Fruit fly (Drosophila melanogaster) whole organism, wandering third instar larva: Measurements from ENCODE around the gene H2.0.

Experiments used
- Abd-B ChIP-seq: fragments of >200 bp; optimal IDR thresholded peaks from 2 replicates; lab custom pipeline; 2017; ENCODE audit warnings: missing biosample characterization, missing genetic modification characterization
- CG32264 ChIP-seq: fragments of 200-800 bp; sonication (Bioruptor generic); optimal IDR thresholded peaks from 2 replicates; lab custom pipeline; 2016; ENCODE audit warnings: missing biosample characterization, missing genetic modification characterization
- CG9705 ChIP-seq: fragments of 200-800 bp; sonication (Bioruptor generic); optimal IDR thresholded peaks from 2 replicates; lab custom pipeline; 2018; ENCODE audit warnings: missing biosample characterization, mild to moderate bottlenecking, missing genetic modification characterization
- CrebA ChIP-seq: fragments of 200-800 bp; sonication (Bioruptor generic); optimal IDR thresholded peaks from 2 replicates; lab custom pipeline; 2016; ENCODE audit warnings: missing biosample characterization, mild to moderate bottlenecking, missing genetic modification characterization, borderline replicate concordance
- Dfd ChIP-seq: fragments of >200 bp; optimal IDR thresholded peaks from 2 replicates; lab custom pipeline; 2017; ENCODE audit warnings: missing biosample characterization, missing genetic modification characterization
- Dif ChIP-seq: fragments of 200-275, 200-300 bp; sonication (Bioruptor generic); optimal IDR thresholded peaks from 2 replicates; lab custom pipeline; 2018; ENCODE audit warnings: missing biosample characterization, missing genetic modification characterization; ENCODE audit not compliant: partially characterized antibody
- GATAd ChIP-seq: sonication (Bioruptor generic); optimal IDR thresholded peaks from 2 replicates; lab custom pipeline; 2016; ENCODE audit warnings: missing biosample characterization, missing genetic modification characterization
- HLH106 ChIP-seq: fragments of 200-800 bp; optimal IDR thresholded peaks from 3 replicates; lab custom pipeline; 2019; ENCODE audit warnings: missing biosample characterization, mild to moderate bottlenecking, missing genetic modification characterization, moderate library complexity
- Hnf4 ChIP-seq: fragments of 200-800 bp; sonication (Bioruptor generic); optimal IDR thresholded peaks from 2 replicates; lab custom pipeline; 2016; ENCODE audit warnings: missing biosample characterization, mild to moderate bottlenecking, missing genetic modification characterization
- Hr78 ChIP-seq: fragments of >200 bp; optimal IDR thresholded peaks from 2 replicates; lab custom pipeline; 2017; ENCODE audit warnings: missing biosample characterization, missing genetic modification characterization
- Hr83 ChIP-seq: fragments of 200-300 bp; sonication (Bioruptor generic); optimal IDR thresholded peaks from 2 replicates; lab custom pipeline; 2016; ENCODE audit warnings: missing biosample characterization, mild to moderate bottlenecking, missing genetic modification characterization, moderate library complexity; ENCODE audit not compliant: poor library complexity, severe bottlenecking
- Jra ChIP-seq: sonication (Bioruptor generic); optimal IDR thresholded peaks from 2 replicates; lab custom pipeline; 2016; ENCODE audit warnings: missing biosample characterization, missing genetic modification characterization
- Mio ChIP-seq: sonication (Bioruptor generic); optimal IDR thresholded peaks from 2 replicates; lab custom pipeline; 2016; ENCODE audit warnings: missing biosample characterization, missing genetic modification characterization
- N ChIP-seq: fragments of >200 bp; optimal IDR thresholded peaks from 2 replicates; lab custom pipeline; 2018; ENCODE audit warnings: missing biosample characterization, missing external identifiers, missing genetic modification characterization
- OdsH ChIP-seq: fragments of 200-800 bp; sonication (Bioruptor generic); optimal IDR thresholded peaks from 2 replicates; lab custom pipeline; 2016; ENCODE audit warnings: missing biosample characterization, mild to moderate bottlenecking, missing genetic modification characterization
- Rel ChIP-seq, 2 experiments: fragments of 200-800 bp; sonication (Bioruptor generic) in 1 of 2; optimal IDR thresholded peaks; 2 replicates in 1 of 2; 3 replicates in 1 of 2; lab custom pipeline; 2016 to 2019; ENCODE audit warnings: mild to moderate bottlenecking in 2 of 2, missing biosample characterization in 2 of 2, missing genetic modification characterization in 2 of 2, moderate library complexity in 1 of 2
- Sp1 ChIP-seq: fragments of 200-800 bp; sonication (Bioruptor generic); optimal IDR thresholded peaks from 3 replicates; lab custom pipeline; 2019; ENCODE audit warnings: missing biosample characterization, mild to moderate bottlenecking, missing genetic modification characterization, moderate library complexity
- Vsx2 ChIP-seq: fragments of 200-300, 225-300 bp; sonication (Bioruptor generic); optimal IDR thresholded peaks from 2 replicates; lab custom pipeline; 2018; ENCODE audit warnings: missing biosample characterization, missing genetic modification characterization; ENCODE audit not compliant: partially characterized antibody
- br ChIP-seq: fragments of 200-800 bp; sonication (Bioruptor generic); optimal IDR thresholded peaks from 2 replicates; lab custom pipeline; 2016; ENCODE audit warnings: missing biosample characterization, missing genetic modification characterization
- dl ChIP-seq, 2 experiments: fragments of 175-275, 200-275 bp in 1 of 2; fragments of 200-275 bp in 1 of 2; sonication (Bioruptor generic); optimal IDR thresholded peaks; lab custom pipeline; 2018; ENCODE audit warnings: mild to moderate bottlenecking in 2 of 2, missing biosample characterization in 2 of 2, missing genetic modification characterization in 2 of 2, moderate library complexity in 2 of 2; ENCODE audit not compliant: partially characterized antibody in 2 of 2, insufficient read depth in 1 of 2
- dmrt93B ChIP-seq: fragments of 200-800 bp; sonication (Bioruptor generic); optimal IDR thresholded peaks from 2 replicates; lab custom pipeline; 2018; ENCODE audit warnings: missing biosample characterization, mild to moderate bottlenecking, missing genetic modification characterization
- dsf ChIP-seq: sonication (Bioruptor generic); optimal IDR thresholded peaks from 2 replicates; lab custom pipeline; 2016; ENCODE audit warnings: missing biosample characterization, missing genetic modification characterization, borderline replicate concordance
- ey ChIP-seq: fragments of 200-800 bp; sonication (Bioruptor generic); optimal IDR thresholded peaks from 2 replicates; lab custom pipeline; 2016; ENCODE audit warnings: missing biosample characterization, missing genetic modification characterization
- foxo ChIP-seq, 2 experiments: fragments of 200-800 bp; sonication (Bioruptor generic); optimal IDR thresholded peaks; 2 replicates in 1 of 2; 3 replicates in 1 of 2; lab custom pipeline; 2016 to 2017; ENCODE audit warnings: missing biosample characterization in 2 of 2, missing genetic modification characterization in 2 of 2
- fru ChIP-seq: fragments of 200-800 bp; sonication (Bioruptor generic); optimal IDR thresholded peaks from 3 replicates; lab custom pipeline; 2016; ENCODE audit warnings: missing biosample characterization, mild to moderate bottlenecking, missing genetic modification characterization
- h ChIP-seq: fragments of 200-800 bp; sonication (Bioruptor generic); optimal IDR thresholded peaks from 3 replicates; lab custom pipeline; 2016; ENCODE audit warnings: missing biosample characterization, mild to moderate bottlenecking, missing genetic modification characterization
- jim ChIP-seq: fragments of 175-275, 200-325 bp; sonication (Bioruptor generic); optimal IDR thresholded peaks from 2 replicates; lab custom pipeline; 2016; ENCODE audit warnings: missing biosample characterization, mild to moderate bottlenecking, missing genetic modification characterization
- lola ChIP-seq: fragments of >200 bp; optimal IDR thresholded peaks from 2 replicates; lab custom pipeline; 2017; ENCODE audit warnings: missing biosample characterization, missing genetic modification characterization
- pan ChIP-seq: fragments of >200 bp; optimal IDR thresholded peaks from 2 replicates; lab custom pipeline; 2017
- psq ChIP-seq: fragments of 200-800 bp; sonication (Bioruptor generic); optimal IDR thresholded peaks from 3 replicates; lab custom pipeline; 2017; ENCODE audit warnings: missing biosample characterization, mild to moderate bottlenecking, missing genetic modification characterization, moderate library complexity
- rgr ChIP-seq: fragments of 200-800 bp; sonication (Bioruptor generic); optimal IDR thresholded peaks from 3 replicates; lab custom pipeline; 2016; ENCODE audit warnings: missing biosample characterization, mild to moderate bottlenecking, missing genetic modification characterization
- sage ChIP-seq: fragments of 200-800 bp; sonication (Bioruptor generic); optimal IDR thresholded peaks from 2 replicates; lab custom pipeline; 2016; ENCODE audit warnings: missing biosample characterization, mild to moderate bottlenecking, missing genetic modification characterization
- sv ChIP-seq: fragments of 200-800 bp; sonication (Bioruptor generic); optimal IDR thresholded peaks from 3 replicates; lab custom pipeline; 2016; ENCODE audit warnings: missing biosample characterization, missing genetic modification characterization
- tai ChIP-seq: sonication (Bioruptor generic); optimal IDR thresholded peaks from 2 replicates; lab custom pipeline; 2016; ENCODE audit warnings: missing biosample characterization, missing genetic modification characterization
- usp ChIP-seq: fragments of >200 bp; optimal IDR thresholded peaks from 2 replicates; lab custom pipeline; 2017; ENCODE audit warnings: missing biosample characterization, missing genetic modification characterization
- woc ChIP-seq: sonication (Bioruptor generic); optimal IDR thresholded peaks from 2 replicates; lab custom pipeline; 2016; ENCODE audit warnings: missing biosample characterization, mild to moderate bottlenecking, missing genetic modification characterization

The H2.0 gene

dm6 chr2L:6019352-6020131 lies at the start of gene H2.0:
TSS of gene H2.0 (minus strand) at chr2L:6019402.
- TF ChIP-seq Hnf4 (GFP tag; lab: Kevin White, UChicago) (no peak), Jra (no peak), Rel (GFP tag; optimal IDR thresholded peaks at IDR 0.05; lab: Kevin White, UChicago) (no peak), Rel (tag; optimal IDR thresholded peaks at IDR 0.05; lab: Kevin White, UChicago) (no peak), jim (GFP tag; lab: Kevin White, UChicago) (no peak), Sp1 (GFP tag; lab: Kevin White, UChicago) (peak; percentile 61), fru (GFP tag; lab: Kevin White, UChicago) (peak; percentile 52), Dif (GFP tag; lab: Kevin White, UChicago) (peak; percentile 39), dmrt93B (GFP tag; lab: Kevin White, UChicago) (peak; percentile 26), rgr (GFP tag; lab: Kevin White, UChicago) (peak; percentile 36), Dfd (GFP tag; lab: Kevin White, UChicago) (no peak), Hr83 (no peak), psq (GFP tag; lab: Kevin White, UChicago) (peak; percentile 25), OdsH (peak; percentile 56), h (GFP tag; lab: Kevin White, UChicago) (peak; percentile 72), Hr78 (GFP tag; lab: Kevin White, UChicago) (no peak), ey (GFP tag; lab: Kevin White, UChicago) (peak; percentile 47), woc (GFP tag; lab: Kevin White, UChicago) (peak; percentile 48), br (GFP tag; lab: Kevin White, UChicago) (peak; percentile 52), Vsx2 (GFP tag; lab: Kevin White, UChicago) (no peak), HLH106 (tag; lab: Kevin White, UChicago) (peak; percentile 50), tai (GFP tag; lab: Kevin White, UChicago) (no peak)
- TF ChIP-seq, all 38 proteins: peak for 12

- TF ChIP-seq CrebA (no peak), Hr83 (peak; percentile 71), Hnf4 (GFP tag; lab: Kevin White, UChicago) (peak; percentile 33), psq (GFP tag; lab: Kevin White, UChicago) (no peak), Sp1 (GFP tag; lab: Kevin White, UChicago) (no peak), GATAd (GFP tag; lab: Kevin White, UChicago) (no peak), h (GFP tag; lab: Kevin White, UChicago) (peak; percentile 11), ey (GFP tag; lab: Kevin White, UChicago) (no peak), woc (GFP tag; lab: Kevin White, UChicago) (no peak), sv (GFP tag; lab: Kevin White, UChicago) (no peak), Jra (no peak), dmrt93B (GFP tag; lab: Kevin White, UChicago) (no peak)
Measured at dm6 chr2L:6068544-6069251, 49.5 kb upstream of the H2.0 start, which contains the start of the genes CG9150 and Pfdn1. TSS of gene CG9150 (minus strand) at chr2L:6068594. TSS of gene Pfdn1 (plus strand) at chr2L:6069079.

dm6 chr2L:6065823-6066222 lies 46.6 kb upstream of the H2.0 start, which contains the start of the genes Fbw5 and CG9147:
TSS of gene Fbw5 (minus strand) at chr2L:6065953.
TSS of gene CG9147 (plus strand) at chr2L:6065997.
- TF ChIP-seq GATAd (GFP tag; lab: Kevin White, UChicago) (peak; percentile 96), Vsx2 (GFP tag; lab: Kevin White, UChicago) (no peak), lola (GFP tag; lab: Kevin White, UChicago) (no peak), Dfd (GFP tag; lab: Kevin White, UChicago) (no peak), N (GFP tag; lab: Kevin White, UChicago) (no peak), dmrt93B (GFP tag; lab: Kevin White, UChicago) (peak; percentile 99), Sp1 (GFP tag; lab: Kevin White, UChicago) (peak; percentile 100), dl (GFP tag; optimal IDR thresholded peaks at IDR 0.05; lab: Kevin White, UChicago; ENCODE audit: insufficient read depth in 1 of 2, partially characterized antibody in 2 of 2) (no peak), CG9705 (GFP tag; lab: Kevin White, UChicago) (peak; percentile 96), Rel (GFP tag; optimal IDR thresholded peaks at IDR 0.05; lab: Kevin White, UChicago) (peak; percentile 99), Rel (tag; optimal IDR thresholded peaks at IDR 0.05; lab: Kevin White, UChicago) (peak; percentile 94), fru (GFP tag; lab: Kevin White, UChicago) (peak; percentile 99), dsf (GFP tag; lab: Kevin White, UChicago) (peak; percentile 97), HLH106 (tag; lab: Kevin White, UChicago) (peak; percentile 100), OdsH (peak; percentile 100), woc (GFP tag; lab: Kevin White, UChicago) (peak; percentile 100), Hnf4 (GFP tag; lab: Kevin White, UChicago) (peak; percentile 100), Dif (GFP tag; lab: Kevin White, UChicago) (no peak), tai (GFP tag; lab: Kevin White, UChicago) (no peak), jim (GFP tag; lab: Kevin White, UChicago) (peak; percentile 74), sv (GFP tag; lab: Kevin White, UChicago) (peak; percentile 100), br (GFP tag; lab: Kevin White, UChicago) (peak; percentile 100), CG32264 (GFP tag; lab: Kevin White, UChicago) (peak; percentile 100), usp (GFP tag; lab: Kevin White, UChicago) (no peak), psq (GFP tag; lab: Kevin White, UChicago) (peak; percentile 99), Hr83 (peak; percentile 98), Abd-B (no peak), sage (peak; percentile 99), Mio (GFP tag; lab: Kevin White, UChicago) (peak; percentile 95), CrebA (no peak), pan (lab: Kevin White, UChicago) (no peak), ey (GFP tag; lab: Kevin White, UChicago) (peak; percentile 100), foxo (GFP tag; optimal IDR thresholded peaks at IDR 0.05; lab: Kevin White, UChicago) (peak; percentile 99 to 100), h (GFP tag; lab: Kevin White, UChicago) (peak; percentile 100), rgr (GFP tag; lab: Kevin White, UChicago) (peak; percentile 100)
